Fruit fly (Drosophila melanogaster): ENCODE measurements around the gene ncd.

Gene ncd

DNA sequence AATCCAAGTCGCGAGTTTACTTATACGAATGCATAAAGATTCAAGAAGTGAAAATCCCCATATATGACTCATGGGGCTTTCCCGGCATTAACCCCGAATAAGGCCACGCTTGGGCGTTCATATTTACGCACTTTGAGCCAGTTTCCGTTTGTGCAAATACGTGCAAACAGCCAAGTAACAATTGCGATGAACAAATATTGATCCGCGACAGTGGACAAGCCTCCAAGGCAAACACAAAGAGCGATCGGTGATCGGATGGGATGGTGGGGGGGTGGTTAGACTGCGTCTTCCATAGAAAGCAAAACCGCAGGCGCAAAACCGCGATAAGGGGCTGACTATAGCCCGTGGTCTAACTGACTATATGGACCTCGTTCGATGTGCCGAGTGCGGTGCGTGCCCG, 49.7 kb downstream of the ncd start (continued):
- TF ChIP-seq schlank (tag; optimal IDR thresholded peaks at IDR 0.05): peak; percentile 51
- TF ChIP-seq kni (GFP tag; optimal IDR thresholded peaks at IDR 0.05): no peak
- no peak for TF ChIP-seq CG13894 (tag; optimal IDR thresholded peaks at IDR 0.05)
- TF ChIP-seq HLHmδ (GFP tag; optimal IDR thresholded peaks at IDR 0.05): no peak
- no peak for TF ChIP-seq pros (GFP tag; optimal IDR thresholded peaks at IDR 0.05)
- TF ChIP-seq Med (GFP tag): peak; percentile 89
- TF ChIP-seq Mrtf (GFP tag; IDR thresholded peaks at IDR 0.05): peak; percentile 52; the same call in 2 of the 3 replicates
- no peak for TF ChIP-seq sens-2 (GFP tag; IDR thresholded peaks at IDR 0.05)
- TF ChIP-seq CG1792 (GFP tag; optimal IDR thresholded peaks at IDR 0.05): peak; percentile 68
- no peak for TF ChIP-seq CG6765 (GFP tag; optimal IDR thresholded peaks at IDR 0.05)
- peak; percentile 35 for TF ChIP-seq CG17359 (tag; optimal IDR thresholded peaks at IDR 0.05)
- TF ChIP-seq gt (GFP tag; IDR thresholded peaks at IDR 0.05): no peak
- TF ChIP-seq rib (GFP tag; IDR thresholded peaks at IDR 0.05): no peak
- TF ChIP-seq CG14860 (GFP tag; IDR thresholded peaks at IDR 0.05; ENCODE audit: partially characterized antibody): no peak
- no peak for TF ChIP-seq row (GFP tag; IDR thresholded peaks at IDR 0.05)
- no peak for TF ChIP-seq CkIIα-i1 (GFP tag; IDR thresholded peaks at IDR 0.05)
- TF ChIP-seq Asciz (GFP tag; optimal IDR thresholded peaks at IDR 0.05): peak; percentile 37
- no peak for TF ChIP-seq salm (tag; optimal IDR thresholded peaks at IDR 0.05)
- TF ChIP-seq Rx (GFP tag; IDR thresholded peaks at IDR 0.05): 0 out of 2 replicates have a peak, but pooled peaks have one; percentile 10
- no peak for TF ChIP-seq CG8281 (tag; optimal IDR thresholded peaks at IDR 0.05)
- TF ChIP-seq croc (GFP tag; conservative IDR thresholded peaks at IDR 0.05): no peak
- no peak for TF ChIP-seq tin (GFP tag; optimal IDR thresholded peaks at IDR 0.05)
- peak; percentile 30 for TF ChIP-seq CG7987 (GFP tag; optimal IDR thresholded peaks at IDR 0.05)
- TF ChIP-seq Kr (GFP tag; optimal IDR thresholded peaks at IDR 0.05): no peak
- TF ChIP-seq CG15601 (tag; optimal IDR thresholded peaks at IDR 0.05): no peak
- no peak for TF ChIP-seq NK7.1 (GFP tag; optimal IDR thresholded peaks at IDR 0.05)
- peak; percentile 19 for TF ChIP-seq CG8089 (GFP tag; optimal IDR thresholded peaks at IDR 0.05)
- TF ChIP-seq CG1024 (GFP tag; IDR thresholded peaks at IDR 0.05): no peak
- TF ChIP-seq kah (GFP tag; optimal IDR thresholded peaks at IDR 0.05): no peak
- no peak for TF ChIP-seq wor (GFP tag; IDR thresholded peaks at IDR 0.05)
- no peak for TF ChIP-seq CG7372 (GFP tag; IDR thresholded peaks at IDR 0.05)
- no peak for TF ChIP-seq CG8765 (GFP tag; IDR thresholded peaks at IDR 0.05)
- TF ChIP-seq CG10462 (GFP tag; optimal IDR thresholded peaks at IDR 0.05): no peak
- TF ChIP-seq CG15479 (GFP tag; optimal IDR thresholded peaks at IDR 0.05): no peak
- TF ChIP-seq CG14965 (GFP tag; optimal IDR thresholded peaks at IDR 0.05; ENCODE audit: borderline replicate concordance): no peak
- no peak for TF ChIP-seq Six4 (GFP tag; optimal IDR thresholded peaks at IDR 0.05)
- no peak for TF ChIP-seq BEAF-32 (GFP tag; optimal IDR thresholded peaks at IDR 0.05)
- no peak for TF ChIP-seq lov (optimal IDR thresholded peaks at IDR 0.05)
- TF ChIP-seq lov (GFP tag; IDR thresholded peaks at IDR 0.05): no peak
- no peak for TF ChIP-seq CG17612 (GFP tag; IDR thresholded peaks at IDR 0.05)
- peak; percentile 49 for TF ChIP-seq nau (GFP tag; optimal IDR thresholded peaks at IDR 0.05)
- no peak for TF ChIP-seq shn (GFP tag; optimal IDR thresholded peaks at IDR 0.05)
- no peak for TF ChIP-seq YL-1 (GFP tag; optimal IDR thresholded peaks at IDR 0.05)
- TF ChIP-seq fd64A (GFP tag; optimal IDR thresholded peaks at IDR 0.05): peak; percentile 26
- TF ChIP-seq trem (tag; optimal IDR thresholded peaks at IDR 0.05): no peak
- no peak for TF ChIP-seq wdn (GFP tag; IDR thresholded peaks at IDR 0.05)
- peak; percentile 37 for TF ChIP-seq Sox102F (GFP tag; optimal IDR thresholded peaks at IDR 0.05)
- no peak for TF ChIP-seq E2f2 (GFP tag; IDR thresholded peaks at IDR 0.05)
- TF ChIP-seq CG13296 (GFP tag; optimal IDR thresholded peaks at IDR 0.05): peak; percentile 5
- TF ChIP-seq CG14710 (tag; optimal IDR thresholded peaks at IDR 0.05): no peak
- no peak for TF ChIP-seq CG9437 (GFP tag; optimal IDR thresholded peaks at IDR 0.05)
- no peak for TF ChIP-seq CG8924 (tag; optimal IDR thresholded peaks at IDR 0.05)
- TF ChIP-seq CTCF (GFP tag; optimal IDR thresholded peaks at IDR 0.05): no peak

Data from whole organism, embryonic.